Worm (Caenorhabditis elegans) whole organism, L2 larva: ENCODE data around the gene F55G11.10.

Experiments
- crh-2 ChIP-seq: sonication (generic microtip); optimal IDR thresholded peaks from 2 replicates; lab custom pipeline; 2017; ENCODE audit warnings: missing biosample characterization, missing genetic modification characterization
- skn-1 ChIP-seq: sonication (generic microtip); optimal IDR thresholded peaks from 2 replicates; lab custom pipeline; 2017; ENCODE audit warnings: missing biosample characterization, missing genetic modification characterization
- unc-55 ChIP-seq: fragments of 150-350 bp; sonication (generic microtip); optimal IDR thresholded peaks from 3 replicates; lab custom pipeline; 2014; ENCODE audit warnings: missing biosample characterization, missing genetic modification reagents, missing genetic modification characterization
- unc-62 ChIP-seq: fragments of 150-350 bp; optimal IDR thresholded peaks from 2 replicates; lab custom pipeline; 2014; ENCODE audit warnings: missing biosample characterization, missing genetic modification reagents, missing genetic modification characterization

ce11 chrIV:12902430-12903110 lies 46.0 kb upstream of the F55G11.10 start, which contains the start of gene K08D8.2:
- no peak for TF ChIP-seq crh-2
- no peak for TF ChIP-seq unc-55 (GFP tag; lab: Kevin White, UChicago)
- TF ChIP-seq unc-62 (GFP tag; lab: Kevin White, UChicago) = no peak
- TF ChIP-seq skn-1 (tag; lab: Kevin White, UChicago) = no peak
